Worm (Caenorhabditis elegans): ENCODE measurements around the gene Y45F10C.4.

ce11 chrIV:13647558-13647957, 16.4 kb downstream of the Y45F10C.4 start, which contains the start of gene ule-4:
- TF ChIP-seq tbx-11 (GFP tag; IDR thresholded peaks at IDR 0.05), result no peak
- TF ChIP-seq tra-4 (tag; optimal IDR thresholded peaks at IDR 0.05), result no peak
- no peak for TF ChIP-seq ama-1 (optimal IDR thresholded peaks at IDR 0.05)
- TF ChIP-seq ceh-36 (tag; optimal IDR thresholded peaks at IDR 0.05), result no peak
- TF ChIP-seq hmg-4 (GFP tag; optimal IDR thresholded peaks at IDR 0.05), result no peak
- TF ChIP-seq B0310.2 (tag; optimal IDR thresholded peaks at IDR 0.05), result no peak
- no peak for TF ChIP-seq ets-7 (tag; optimal IDR thresholded peaks at IDR 0.05)
- no peak for TF ChIP-seq hmbx-1 (tag; optimal IDR thresholded peaks at IDR 0.05)
- no peak for TF ChIP-seq hnd-1 (tag; optimal IDR thresholded peaks at IDR 0.05)
- no peak for TF ChIP-seq flt-1 (GFP tag; IDR thresholded peaks at IDR 0.05)
- TF ChIP-seq ceh-13 (GFP tag; optimal IDR thresholded peaks at IDR 0.05), result no peak
- TF ChIP-seq F13C5.2 (tag; optimal IDR thresholded peaks at IDR 0.05), result no peak
- TF ChIP-seq scrt-1 (GFP tag; IDR thresholded peaks at IDR 0.05), result no peak
